Fruit fly (Drosophila melanogaster) whole organism: ENCODE results near the gene Coq3.

Source experiments
- CG8478 ChIP-seq: fragments of >200 bp; optimal IDR thresholded peaks from 2 replicates; lab custom pipeline; 2018; ENCODE audit warnings: inconsistent platforms
- Dll ChIP-seq: fragments of >200 bp; optimal IDR thresholded peaks from 2 replicates; lab custom pipeline; 2017
- EcR ChIP-seq, 2 experiments: fragments of >200 bp; optimal IDR thresholded peaks; 2 replicates each; lab custom pipeline; 2017; ENCODE audit warnings: missing biosample characterization in 2 of 2, missing genetic modification characterization in 2 of 2, missing genetic modification reagents in 2 of 2
- pan ChIP-seq: fragments of >200 bp; optimal IDR thresholded peaks from 2 replicates; lab custom pipeline; 2017
- psq ChIP-seq: fragments of >200 bp; optimal IDR thresholded peaks from 2 replicates; lab custom pipeline; 2017
- usp ChIP-seq: fragments of >200 bp; optimal IDR thresholded peaks from 2 replicates; lab custom pipeline; 2017; ENCODE audit warnings: missing biosample characterization, missing genetic modification characterization, mixed read lengths

dm6 chr2L:21179615-21180031 lies 21.2 kb upstream of the Coq3 start, which contains the start of the genes bur and Mcm10:
- no peak for TF ChIP-seq Dll (lab: Kevin White, UChicago)
- no peak for TF ChIP-seq usp (GFP tag; lab: Kevin White, UChicago)
- no peak for TF ChIP-seq CG8478 (lab: Kevin White, UChicago)
- TF ChIP-seq pan (lab: Kevin White, UChicago) = no peak
- TF ChIP-seq psq (lab: Kevin White, UChicago) = no peak
- no peak for TF ChIP-seq EcR (GFP tag; optimal IDR thresholded peaks at IDR 0.05; lab: Kevin White, UChicago)
